Fruit fly (Drosophila melanogaster): Measurements from ENCODE around the gene GILT1.

The GILT1 gene

dm6 chr3R:13428341-13429040, 26.8 kb upstream of the GILT1 start (continued):
- TF ChIP-seq Nf-YB (GFP tag; optimal IDR thresholded peaks at IDR 0.05) (peak; percentile 29), BEAF-32 (GFP tag; optimal IDR thresholded peaks at IDR 0.05) (no peak), CG3838 (GFP tag; optimal IDR thresholded peaks at IDR 0.05) (no peak), E2f2 (GFP tag; IDR thresholded peaks at IDR 0.05) (peak; percentile 43; the same call in 1 of the 2 replicates), CG13894 (tag; optimal IDR thresholded peaks at IDR 0.05) (no peak), Doc2 (GFP tag; IDR thresholded peaks at IDR 0.05) (no peak), emc (GFP tag; optimal IDR thresholded peaks at IDR 0.05) (no peak), CG8388 (GFP tag; optimal IDR thresholded peaks at IDR 0.05) (peak; percentile 72), CG32767 (GFP tag; IDR thresholded peaks at IDR 0.05) (no peak), Trl (optimal IDR thresholded peaks at IDR 0.05) (no peak), Trl (GFP tag; optimal IDR thresholded peaks at IDR 0.05) (peak; percentile 19), gro (GFP tag; optimal IDR thresholded peaks at IDR 0.05) (no peak), tio (GFP tag; optimal IDR thresholded peaks at IDR 0.05) (peak; percentile 45), Atf-2 (GFP tag; optimal IDR thresholded peaks at IDR 0.05) (peak; percentile 35), Ptx1 (GFP tag; IDR thresholded peaks at IDR 0.05) (peak; percentile 74), Fer2 (tag; optimal IDR thresholded peaks at IDR 0.05) (no peak), Ada2b (GFP tag; IDR thresholded peaks at IDR 0.05) (peak; percentile 78), MBD-R2 (GFP tag; IDR thresholded peaks at IDR 0.05) (peak; percentile 26; the same call in 1 of the 2 replicates), Abd-B (GFP tag; optimal IDR thresholded peaks at IDR 0.05) (peak; percentile 52), CG14710 (tag; optimal IDR thresholded peaks at IDR 0.05) (peak; percentile 69), CG6254 (GFP tag; optimal IDR thresholded peaks at IDR 0.05) (peak; percentile 72), phol (tag; optimal IDR thresholded peaks at IDR 0.05) (peak; percentile 78), CG13287 (GFP tag; IDR thresholded peaks at IDR 0.05; ENCODE audit: partially characterized antibody) (no peak), Hmx (GFP tag; optimal IDR thresholded peaks at IDR 0.05) (no peak), CG1603 (tag; optimal IDR thresholded peaks at IDR 0.05) (peak; percentile 69), Mrtf (GFP tag; IDR thresholded peaks at IDR 0.05) (peak; percentile 59; the same call in 1 of the 3 replicates), CG42726 (GFP tag; IDR thresholded peaks at IDR 0.05; ENCODE audit: partially characterized antibody) (no peak), sisA (GFP tag; IDR thresholded peaks at IDR 0.05) (peak; percentile 78), ewg (GFP tag; optimal IDR thresholded peaks at IDR 0.05) (peak; percentile 53), CG4854 (GFP tag; optimal IDR thresholded peaks at IDR 0.05) (peak; percentile 13), H15 (GFP tag; IDR thresholded peaks at IDR 0.05) (peak; percentile 63; the same call in 2 of the 3 replicates), az2 (GFP tag; optimal IDR thresholded peaks at IDR 0.05) (peak; percentile 69), dm (GFP tag; optimal IDR thresholded peaks at IDR 0.05) (no peak), Adf1 (GFP tag; IDR thresholded peaks at IDR 0.05) (no peak), CG8944 (GFP tag; optimal IDR thresholded peaks at IDR 0.05) (peak; percentile 40), knrl (GFP tag; IDR thresholded peaks at IDR 0.05; ENCODE audit: partially characterized antibody) (no peak), Deaf1 (tag; optimal IDR thresholded peaks at IDR 0.05) (peak; percentile 34), CG10565 (GFP tag; optimal IDR thresholded peaks at IDR 0.05) (no peak), shn (GFP tag; optimal IDR thresholded peaks at IDR 0.05) (peak; percentile 25), unc-4 (GFP tag; IDR thresholded peaks at IDR 0.05; ENCODE audit: partially characterized antibody) (no peak), CG8290 (GFP tag; optimal IDR thresholded peaks at IDR 0.05) (peak; percentile 7), CG8290 (tag; optimal IDR thresholded peaks at IDR 0.05) (peak in 1 of 2 experiments; percentile 33), Elba2 (GFP tag; optimal IDR thresholded peaks at IDR 0.05) (peak; percentile 7), Opbp (GFP tag; IDR thresholded peaks at IDR 0.05; ENCODE audit: partially characterized antibody) (no peak), CG6654 (GFP tag; optimal IDR thresholded peaks at IDR 0.05) (peak; percentile 54), dati (GFP tag; IDR thresholded peaks at IDR 0.05) (no peak), Gsc (GFP tag; IDR thresholded peaks at IDR 0.05) (0 out of 2 replicates have a peak, but pooled peaks have one; percentile 14), GATAe (GFP tag; conservative IDR thresholded peaks at IDR 0.05) (no peak), CG4730 (GFP tag; IDR thresholded peaks at IDR 0.05) (peak; percentile 59), CG31441 (GFP tag; IDR thresholded peaks at IDR 0.05) (peak; percentile 80)
